Worm (Caenorhabditis elegans) whole organism, mixed stage, embryonic: Measurements from ENCODE around the gene T14B4.20.
A peak's percentile ranks its signal among the peaks of the same experiment; 100 is the strongest.

Source experiments
- M03D4.4 ChIP-seq: sonication (generic microtip); optimal IDR thresholded peaks from 2 replicates; lab custom pipeline; 2017; ENCODE audit warnings: mild to moderate bottlenecking, missing genetic modification characterization, missing compliant biosample characterization
- bed-3 ChIP-seq: fragments of 200-800 bp; sonication (Bioruptor generic); optimal IDR thresholded peaks from 3 replicates; lab custom pipeline; 2018; ENCODE audit warnings: mild to moderate bottlenecking, missing genetic modification characterization, moderate library complexity, missing compliant biosample characterization
- blmp-1 ChIP-seq: fragments of 150-350 bp; optimal IDR thresholded peaks from 2 replicates; lab custom pipeline; 2014; ENCODE audit warnings: missing biosample characterization, missing genetic modification characterization
- ceh-39 ChIP-seq: fragments of 150-350 bp; optimal IDR thresholded peaks from 2 replicates; lab custom pipeline; 2014; ENCODE audit warnings: missing biosample characterization, missing genetic modification characterization
- ceh-43 ChIP-seq: fragments of 200-800 bp; sonication (Bioruptor generic); optimal IDR thresholded peaks from 2 replicates; lab custom pipeline; 2018; ENCODE audit warnings: mild to moderate bottlenecking, missing genetic modification characterization, moderate library complexity, missing compliant biosample characterization
- ces-1 ChIP-seq: fragments of 150-350 bp; optimal IDR thresholded peaks from 2 replicates; lab custom pipeline; 2014; ENCODE audit warnings: missing biosample characterization, missing genetic modification reagents, missing genetic modification characterization
- cnd-1 ChIP-seq: fragments of 200-800 bp; sonication (Bioruptor generic); optimal IDR thresholded peaks from 2 replicates; lab custom pipeline; 2018; ENCODE audit warnings: mild to moderate bottlenecking, missing genetic modification characterization, missing compliant biosample characterization
- elt-3 ChIP-seq: fragments of 150-350 bp; optimal IDR thresholded peaks from 2 replicates; lab custom pipeline; 2014; ENCODE audit warnings: missing biosample characterization, missing genetic modification characterization
- ham-2 ChIP-seq: fragments of 200-800 bp; sonication (Bioruptor generic); optimal IDR thresholded peaks from 2 replicates; lab custom pipeline; 2018; ENCODE audit warnings: mild to moderate bottlenecking, missing genetic modification characterization, missing compliant biosample characterization
- lin-13 ChIP-seq: fragments of 150-350 bp; optimal IDR thresholded peaks from 2 replicates; lab custom pipeline; 2014; ENCODE audit warnings: missing biosample characterization, missing genetic modification characterization
- lin-32 ChIP-seq: fragments of 200-800 bp; sonication (Bioruptor generic); optimal IDR thresholded peaks from 2 replicates; lab custom pipeline; 2018; ENCODE audit warnings: mild to moderate bottlenecking, missing genetic modification characterization, missing compliant biosample characterization
- lsy-2 ChIP-seq: fragments of 150-350 bp; optimal IDR thresholded peaks from 2 replicates; lab custom pipeline; 2014; ENCODE audit warnings: missing biosample characterization, missing genetic modification characterization
- mab-5 ChIP-seq: fragments of 150-350 bp; optimal IDR thresholded peaks from 2 replicates; lab custom pipeline; 2014; ENCODE audit warnings: missing biosample characterization, missing genetic modification characterization
- nhr-12 ChIP-seq: fragments of 150-350 bp; optimal IDR thresholded peaks from 2 replicates; lab custom pipeline; 2014; ENCODE audit warnings: missing biosample characterization, missing genetic modification characterization
- nhr-237 ChIP-seq: fragments of 150-350 bp; optimal IDR thresholded peaks from 2 replicates; lab custom pipeline; 2014; ENCODE audit warnings: missing biosample characterization, missing genetic modification characterization
- nhr-76 ChIP-seq: sonication (generic microtip); optimal IDR thresholded peaks from 2 replicates; lab custom pipeline; 2017; ENCODE audit warnings: missing biosample characterization, missing genetic modification characterization
- pha-4 ChIP-seq: fragments of 150-350 bp; optimal IDR thresholded peaks from 2 replicates; lab custom pipeline; 2018; ENCODE audit warnings: missing biosample characterization, missing genetic modification reagents, missing genetic modification characterization
- sem-2 ChIP-seq: fragments of 200-800 bp; sonication (Bioruptor generic); optimal IDR thresholded peaks from 2 replicates; lab custom pipeline; 2018; ENCODE audit warnings: mild to moderate bottlenecking, missing genetic modification characterization, missing compliant biosample characterization
- snpc-4 ChIP-seq: fragments of 150-350 bp; optimal IDR thresholded peaks from 2 replicates; lab custom pipeline; 2014; ENCODE audit warnings: missing biosample characterization, missing genetic modification characterization
- sptf-1 ChIP-seq: sonication (generic microtip); optimal IDR thresholded peaks from 2 replicates; lab custom pipeline; 2017; ENCODE audit warnings: mild to moderate bottlenecking, missing genetic modification characterization, moderate library complexity, missing compliant biosample characterization
- unc-120 ChIP-seq: sonication (generic microtip); optimal IDR thresholded peaks from 2 replicates; lab custom pipeline; 2017; ENCODE audit warnings: missing genetic modification characterization, missing compliant biosample characterization; ENCODE audit not compliant: poor library complexity, severe bottlenecking
- unc-39 ChIP-seq: fragments of 150-350 bp; optimal IDR thresholded peaks from 2 replicates; lab custom pipeline; 2014; ENCODE audit warnings: missing biosample characterization, missing genetic modification characterization
- unc-62 ChIP-seq: fragments of 150-350 bp; optimal IDR thresholded peaks from 2 replicates; lab custom pipeline; 2014; ENCODE audit warnings: missing biosample characterization, missing genetic modification reagents, missing genetic modification characterization
- ztf-11 ChIP-seq: fragments of 150-350 bp; optimal IDR thresholded peaks from 2 replicates; lab custom pipeline; 2014; ENCODE audit warnings: missing biosample characterization, missing genetic modification characterization

The T14B4.20 gene

ce11 chrII:6683663-6684285 lies 32.9 kb upstream of the T14B4.20 start, which contains the start of gene gyf-1:
Gene gyf-1 (plus strand): TSS chrII:6684235.
- TF ChIP-seq ceh-39 (tag; lab: Kevin White, UChicago) = no peak
- no peak for TF ChIP-seq sem-2 (GFP tag; lab: Kevin White, UChicago)
- no peak for TF ChIP-seq lin-32 (GFP tag; lab: Kevin White, UChicago)
- peak; percentile 18 for TF ChIP-seq unc-120 (tag; lab: Kevin White, UChicago)
- TF ChIP-seq ham-2 (GFP tag; lab: Kevin White, UChicago) = peak; percentile 23
- peak; percentile 8 for TF ChIP-seq lsy-2 (tag; lab: Kevin White, UChicago)
- TF ChIP-seq, all 35 proteins: peak for 3

- no peak for TF ChIP-seq lin-13 (tag; lab: Kevin White, UChicago)
- TF ChIP-seq ceh-43 = no peak
These were observed 30.7 kb upstream of the T14B4.20 start for ce11 chrII:6685964-6686363.

DNA sequence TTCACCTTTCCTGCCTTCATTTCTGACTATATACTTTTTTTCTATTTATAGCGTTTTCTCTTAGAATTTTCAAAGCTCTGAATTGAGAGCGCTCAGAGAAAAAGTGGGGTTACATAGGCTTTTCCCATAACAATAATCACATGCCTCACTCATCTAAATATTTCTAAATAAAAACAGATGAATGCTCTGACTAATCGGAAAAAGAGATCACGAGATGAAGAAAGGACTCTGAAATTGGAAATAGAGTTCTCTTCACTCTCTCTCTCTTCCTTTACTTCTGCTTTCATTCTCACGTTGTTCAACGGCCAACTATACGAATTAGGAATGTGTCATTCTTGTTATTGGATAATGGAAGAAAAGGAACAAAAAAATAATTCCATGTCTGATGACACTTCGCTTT lies 27.6 kb upstream of the T14B4.20 start:
- TF ChIP-seq ham-2 (GFP tag; lab: Kevin White, UChicago) = no peak
- TF ChIP-seq ceh-39 (tag; lab: Kevin White, UChicago) = no peak
- no peak for TF ChIP-seq unc-62 (GFP tag; lab: Kevin White, UChicago)
- TF ChIP-seq ceh-43 = no peak
- TF ChIP-seq sem-2 (GFP tag; lab: Kevin White, UChicago) = no peak
- TF ChIP-seq nhr-12 = no peak
- TF ChIP-seq mab-5 (tag; lab: Kevin White, UChicago) = no peak
- TF ChIP-seq cnd-1 (tag; lab: Kevin White, UChicago) = no peak
- TF ChIP-seq unc-120 (tag; lab: Kevin White, UChicago) = no peak
- no peak for TF ChIP-seq ces-1 (GFP tag; lab: Kevin White, UChicago)
- TF ChIP-seq elt-3 = no peak
- no peak for TF ChIP-seq nhr-76 (tag; lab: Kevin White, UChicago)
- TF ChIP-seq, all 35 proteins: peak for 0

ce11 chrII:6695388-6695787 lies 21.3 kb upstream of the T14B4.20 start, which contains the start of gene C18H9.5:
Gene C18H9.5 (minus strand): TSS chrII:6695566.
- TF ChIP-seq nhr-237 (tag; lab: Kevin White, UChicago) = no peak
- TF ChIP-seq nhr-76 (tag; lab: Kevin White, UChicago) = no peak
- no peak for TF ChIP-seq sem-2 (GFP tag; lab: Kevin White, UChicago)
- TF ChIP-seq lsy-2 (tag; lab: Kevin White, UChicago) = no peak
- no peak for TF ChIP-seq M03D4.4 (tag; lab: Kevin White, UChicago)
- no peak for TF ChIP-seq sptf-1 (tag; lab: Kevin White, UChicago)
- no peak for TF ChIP-seq pha-4 (tag; lab: Kevin White, UChicago)
- no peak for TF ChIP-seq mab-5 (tag; lab: Kevin White, UChicago)
- TF ChIP-seq unc-120 (tag; lab: Kevin White, UChicago) = no peak

DNA sequence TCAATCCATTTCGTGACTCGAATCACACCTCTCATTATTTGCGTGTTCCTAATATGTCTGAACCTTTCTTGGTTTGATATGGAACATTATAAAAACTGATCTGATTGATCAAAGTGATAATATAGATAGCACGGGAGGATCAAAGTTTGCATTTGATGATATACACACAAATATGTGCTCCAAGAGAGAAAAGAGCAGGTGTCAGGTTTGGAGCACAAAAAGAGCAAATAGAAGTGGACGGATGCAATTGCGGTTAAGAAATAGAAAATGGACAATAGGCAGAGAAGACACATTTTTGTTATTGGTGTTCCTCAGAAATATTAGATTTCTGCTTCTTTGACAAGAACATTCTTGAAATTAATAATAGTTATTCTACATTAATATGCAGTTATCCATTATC lies 17.9 kb upstream of the T14B4.20 start, which contains the start of gene C18H9.1:
Gene C18H9.1 (plus strand): TSS at position 301 of the 400 bp plus-strand sequence.
- TF ChIP-seq M03D4.4 (tag; lab: Kevin White, UChicago) = no peak
- TF ChIP-seq bed-3 (GFP tag; lab: Kevin White, UChicago) = no peak
- TF ChIP-seq blmp-1 (tag; lab: Kevin White, UChicago) = no peak

- TF ChIP-seq unc-39 (tag; lab: Kevin White, UChicago) (no peak), lin-32 (GFP tag; lab: Kevin White, UChicago) (no peak), ceh-39 (tag; lab: Kevin White, UChicago) (no peak), ceh-43 (no peak), snpc-4 (tag; lab: Kevin White, UChicago) (no peak), ztf-11 (tag; lab: Kevin White, UChicago) (no peak), mab-5 (tag; lab: Kevin White, UChicago) (no peak)
These were observed 15.2 kb upstream of the T14B4.20 start, which contains the start of gene C18H9.6 for ce11 chrII:6701497-6701896. Gene C18H9.6 (minus strand): TSS chrII:6701625.

- TF ChIP-seq nhr-12 (no peak), ceh-39 (tag; lab: Kevin White, UChicago) (no peak), unc-62 (GFP tag; lab: Kevin White, UChicago) (peak; percentile 85), unc-120 (tag; lab: Kevin White, UChicago) (peak; percentile 35), cnd-1 (tag; lab: Kevin White, UChicago) (no peak)
These were observed 11.0 kb upstream of the T14B4.20 start, which contains the start of gene rpy-1 for ce11 chrII:6705593-6706228. Gene rpy-1 (minus strand): TSS chrII:6705643.
